Worm (Caenorhabditis elegans) whole organism, L4/young adult: ENCODE measurements around the gene pat-4.

Experiments
- dao-5 ChIP-seq: sonication (generic microtip); optimal IDR thresholded peaks from 2 replicates; lab custom pipeline; 2016; ENCODE audit warnings: missing genotype, missing genetic modification characterization, moderate library complexity, missing compliant biosample characterization
- him-1 ChIP-seq: sonication (generic microtip); optimal IDR thresholded peaks from 2 replicates; lab custom pipeline; 2016; ENCODE audit warnings: missing genotype, missing genetic modification reagents, missing genetic modification characterization, missing compliant biosample characterization

ce11 chrIII:130650-131049, 36.0 kb upstream of the pat-4 start, which contains the start of the genes nhr-280 and C29F9.2:
- TF ChIP-seq him-1 (tag; lab: Kevin White, UChicago) (no peak), dao-5 (tag; lab: Kevin White, UChicago) (no peak)
